Fruit fly (Drosophila melanogaster): Measurements from ENCODE around the gene CG14933.

CG14933 gene

dm6 chr2L:11816376-11816775 is 26.3 kb upstream of the CG14933 start (continued):
- TF ChIP-seq luna (GFP tag; optimal IDR thresholded peaks at IDR 0.05) (peak; percentile 80), CG4820 (GFP tag; optimal IDR thresholded peaks at IDR 0.05) (peak; percentile 92), cad (GFP tag; optimal IDR thresholded peaks at IDR 0.05) (no peak), HHEX (GFP tag; optimal IDR thresholded peaks at IDR 0.05) (peak; percentile 97), CG10431 (GFP tag; optimal IDR thresholded peaks at IDR 0.05) (peak; percentile 98), Stat92E (GFP tag; optimal IDR thresholded peaks at IDR 0.05) (no peak), Rx (GFP tag; IDR thresholded peaks at IDR 0.05) (peak; percentile 93), grau (tag; optimal IDR thresholded peaks at IDR 0.05) (peak; percentile 83), CG12391 (tag; optimal IDR thresholded peaks at IDR 0.05) (peak; percentile 83), stwl (tag; optimal IDR thresholded peaks at IDR 0.05) (peak; percentile 98), CG17829 (tag; optimal IDR thresholded peaks at IDR 0.05) (peak; percentile 95), CG33557 (GFP tag; optimal IDR thresholded peaks at IDR 0.05) (peak; percentile 96), CG34224 (GFP tag; IDR thresholded peaks at IDR 0.05; ENCODE audit: partially characterized antibody) (no peak), MBD-R2 (GFP tag; IDR thresholded peaks at IDR 0.05) (peak; percentile 57; the same call in 1 of the 2 replicates), CG4617 (GFP tag; optimal IDR thresholded peaks at IDR 0.05; ENCODE audit: borderline replicate concordance) (peak; percentile 89), Optix (GFP tag; IDR thresholded peaks at IDR 0.05) (peak; percentile 93), lilli (GFP tag; optimal IDR thresholded peaks at IDR 0.05) (peak; percentile 75), fd96Cb (tag; optimal IDR thresholded peaks at IDR 0.05) (peak; percentile 84), CG11696 (GFP tag; IDR thresholded peaks at IDR 0.05) (peak; percentile 85), CG6854 (GFP tag; optimal IDR thresholded peaks at IDR 0.05) (peak; percentile 96), CG7271 (tag; optimal IDR thresholded peaks at IDR 0.05) (peak; percentile 100), CG9876 (GFP tag; optimal IDR thresholded peaks at IDR 0.05) (peak; percentile 95), CG2712 (tag; optimal IDR thresholded peaks at IDR 0.05) (peak; percentile 92), Fer3 (tag; optimal IDR thresholded peaks at IDR 0.05) (peak; percentile 89), CG30403 (GFP tag; optimal IDR thresholded peaks at IDR 0.05) (peak; percentile 87), CG1832 (GFP tag; optimal IDR thresholded peaks at IDR 0.05) (peak; percentile 32), CG8478 (optimal IDR thresholded peaks at IDR 0.05) (no peak), CG11560 (tag; IDR thresholded peaks at IDR 0.05) (no peak; the same call in 1 of the 3 replicates), eyg (GFP tag; optimal IDR thresholded peaks at IDR 0.05) (peak; percentile 95), h (optimal IDR thresholded peaks at IDR 0.05) (peak; percentile 52), hkb (optimal IDR thresholded peaks at IDR 0.05) (no peak), hkb (GFP tag; IDR thresholded peaks at IDR 0.05) (peak; percentile 94), CG6813 (GFP tag; optimal IDR thresholded peaks at IDR 0.05) (peak; percentile 99), Elba2 (GFP tag; optimal IDR thresholded peaks at IDR 0.05) (peak; percentile 91), jing (GFP tag; optimal IDR thresholded peaks at IDR 0.05) (peak; percentile 87), CG32772 (GFP tag; IDR thresholded peaks at IDR 0.05) (peak; percentile 87), Meics (GFP tag; optimal IDR thresholded peaks at IDR 0.05) (peak; percentile 96), CG16815 (GFP tag; optimal IDR thresholded peaks at IDR 0.05) (peak; percentile 91), CG11398 (GFP tag; optimal IDR thresholded peaks at IDR 0.05) (peak; percentile 94), esg (GFP tag; conservative IDR thresholded peaks at IDR 0.05) (peak; percentile 42), HLHmδ (GFP tag; optimal IDR thresholded peaks at IDR 0.05) (peak; percentile 100), oc (tag; optimal IDR thresholded peaks at IDR 0.05) (peak; percentile 88), Hr3 (GFP tag; optimal IDR thresholded peaks at IDR 0.05) (peak; percentile 87), Awh (GFP tag; IDR thresholded peaks at IDR 0.05) (peak; percentile 96), chinmo (GFP tag; IDR thresholded peaks at IDR 0.05; ENCODE audit: partially characterized antibody) (no peak), CG3726 (GFP tag; IDR thresholded peaks at IDR 0.05) (peak; percentile 90; the same call in 2 of the 3 replicates), CG11085 (GFP tag; IDR thresholded peaks at IDR 0.05) (peak; percentile 82), sug (tag; optimal IDR thresholded peaks at IDR 0.05) (peak; percentile 80), D (optimal IDR thresholded peaks at IDR 0.05) (no peak), D (GFP tag; optimal IDR thresholded peaks at IDR 0.05) (peak; percentile 98), chm (GFP tag; IDR thresholded peaks at IDR 0.05) (peak; percentile 98), fd64A (GFP tag; optimal IDR thresholded peaks at IDR 0.05) (peak; percentile 97)
